Fruit fly (Drosophila melanogaster) whole organism, embryonic: ENCODE measurements around the gene Uba5.
A peak's percentile ranks its signal among the peaks of the same experiment; 100 is the strongest.

ENCODE experiments used
- Adf1 ChIP-seq: fragments of 200-800 bp; sonication (Bioruptor generic); IDR thresholded peaks from 2 replicates; pipeline ENCODE4 v1.3.6; 2022; ENCODE audit warnings: missing biosample characterization, missing genetic modification characterization
- BEAF-32 ChIP-seq: fragments of 200-800 bp; sonication (Bioruptor generic); optimal IDR thresholded peaks from 3 replicates; lab custom pipeline; 2017; ENCODE audit warnings: missing biosample characterization, missing genetic modification characterization, mild to moderate bottlenecking, moderate library complexity, missing genetic modification reagents
- CG10431 ChIP-seq: fragments of 200-800 bp; sonication (Bioruptor generic); optimal IDR thresholded peaks from 3 replicates; lab custom pipeline; 2018; ENCODE audit warnings: missing biosample characterization, mild to moderate bottlenecking, missing genetic modification characterization
- CG11504 ChIP-seq: fragments of 200-800 bp; sonication (Bioruptor generic); optimal IDR thresholded peaks from 3 replicates; lab custom pipeline; 2019; ENCODE audit warnings: missing biosample characterization, mild to moderate bottlenecking, missing genetic modification characterization, moderate library complexity
- CG12942 ChIP-seq: fragments of 200-800 bp; sonication (Bioruptor generic); optimal IDR thresholded peaks from 3 replicates; lab custom pipeline; 2016; ENCODE audit warnings: missing biosample characterization, missing genetic modification characterization
- CG14860 ChIP-seq: fragments of 200-800 bp; sonication (Bioruptor generic); IDR thresholded peaks from 3 replicates; pipeline ENCODE4 v1.3.6; 2022; ENCODE audit warnings: missing biosample characterization, missing genetic modification characterization; ENCODE audit not compliant: partially characterized antibody
- CG15011 ChIP-seq: fragments of 200-800 bp; sonication (Bioruptor generic); optimal IDR thresholded peaks from 3 replicates; lab custom pipeline; 2018; ENCODE audit warnings: missing biosample characterization, mild to moderate bottlenecking, missing genetic modification characterization
- CG17186 ChIP-seq: fragments of 200-800 bp; sonication (Bioruptor generic); optimal IDR thresholded peaks from 3 replicates; lab custom pipeline; 2017; ENCODE audit warnings: missing biosample characterization, missing genetic modification reagents, missing genetic modification characterization
- CG17912 ChIP-seq: fragments of 200-800 bp; sonication (Bioruptor generic); optimal IDR thresholded peaks from 2 replicates; lab custom pipeline; 2018; ENCODE audit warnings: missing biosample characterization, mild to moderate bottlenecking, missing genetic modification characterization
- CG18619 ChIP-seq: fragments of 200-800 bp; sonication (Bioruptor generic); optimal IDR thresholded peaks from 3 replicates; lab custom pipeline; 2017; ENCODE audit warnings: missing biosample characterization, mild to moderate bottlenecking, missing genetic modification characterization
- CG30431 ChIP-seq: fragments of 200-800 bp; sonication (Bioruptor generic); optimal IDR thresholded peaks from 2 replicates; lab custom pipeline; 2017; ENCODE audit warnings: missing biosample characterization, missing genetic modification characterization
- CG32767 ChIP-seq: fragments of 200-800 bp; sonication (Bioruptor generic); IDR thresholded peaks from 2 replicates; pipeline ENCODE4 v1.3.6; 2022; ENCODE audit warnings: missing biosample characterization, missing genetic modification characterization
- CG32772 ChIP-seq: fragments of 200-800 bp; sonication (Bioruptor generic); IDR thresholded peaks from 2 replicates; pipeline ENCODE4 v1.3.6; 2022; ENCODE audit warnings: missing biosample characterization, missing genetic modification characterization
- CG33213 ChIP-seq: fragments of 200-800 bp; sonication (Bioruptor generic); optimal IDR thresholded peaks from 3 replicates; lab custom pipeline; 2016; ENCODE audit warnings: missing biosample characterization, missing genetic modification characterization
- CG33557 ChIP-seq: fragments of 200-800 bp; sonication (Bioruptor generic); optimal IDR thresholded peaks from 2 replicates; lab custom pipeline; 2019; ENCODE audit warnings: missing biosample characterization, mild to moderate bottlenecking, missing genetic modification characterization, moderate library complexity
- CG4424 ChIP-seq: fragments of 200-800 bp; sonication (Bioruptor generic); optimal IDR thresholded peaks from 3 replicates; lab custom pipeline; 2016; ENCODE audit warnings: missing biosample characterization, missing genetic modification characterization
- CG4820 ChIP-seq: fragments of 200-800 bp; sonication (Bioruptor generic); optimal IDR thresholded peaks from 3 replicates; lab custom pipeline; 2016; ENCODE audit warnings: missing biosample characterization, missing genetic modification characterization
- CG6854 ChIP-seq: fragments of 200-800 bp; sonication (Bioruptor generic); optimal IDR thresholded peaks from 3 replicates; lab custom pipeline; 2017; ENCODE audit warnings: missing biosample characterization, mild to moderate bottlenecking, missing genetic modification characterization
- CG8478 ChIP-seq: fragments of >200 bp; optimal IDR thresholded peaks from 2 replicates; lab custom pipeline; 2018
- CG8924 ChIP-seq: fragments of 200-800 bp; optimal IDR thresholded peaks from 3 replicates; lab custom pipeline; 2019; ENCODE audit warnings: missing biosample characterization, mild to moderate bottlenecking, missing genetic modification characterization, moderate library complexity
- CTCF ChIP-seq: fragments of 200-800 bp; sonication (Bioruptor generic); optimal IDR thresholded peaks from 2 replicates; lab custom pipeline; 2017; ENCODE audit warnings: missing biosample characterization, mild to moderate bottlenecking, missing genetic modification characterization, moderate library complexity
- CkIIα-i1 ChIP-seq: fragments of 200-800 bp; sonication (Bioruptor generic); IDR thresholded peaks from 2 replicates; pipeline ENCODE4 v1.3.6; 2022; ENCODE audit warnings: missing biosample characterization, missing genetic modification characterization
- Dad ChIP-seq: fragments of 200-800 bp; sonication (Bioruptor generic); optimal IDR thresholded peaks from 3 replicates; lab custom pipeline; 2016; ENCODE audit warnings: missing biosample characterization, missing genetic modification characterization
- Dll ChIP-seq: fragments of 200-800 bp; sonication (Bioruptor generic); IDR thresholded peaks from 4 replicates; pipeline ENCODE4 v1.3.6; 2022; ENCODE audit warnings: missing biosample characterization, missing genetic modification characterization; ENCODE audit not compliant: partially characterized antibody
- Eip74EF ChIP-seq, 2 experiments: fragments of 200-800 bp in 1 of 2; fragments of >200 bp in 1 of 2; sonication (Bioruptor generic) in 1 of 2; optimal IDR thresholded peaks; 2 replicates each; lab custom pipeline; 2017 to 2019; ENCODE audit warnings: missing biosample characterization in 2 of 2, missing genetic modification characterization in 2 of 2, mild to moderate bottlenecking in 1 of 2, moderate library complexity in 1 of 2
- Fer1 ChIP-seq: fragments of 200-800 bp; sonication (Bioruptor generic); optimal IDR thresholded peaks from 2 replicates; lab custom pipeline; 2017; ENCODE audit warnings: missing biosample characterization, mild to moderate bottlenecking, missing genetic modification characterization
- Fer2 ChIP-seq: fragments of 200-800 bp; sonication (Bioruptor generic); optimal IDR thresholded peaks from 2 replicates; lab custom pipeline; 2018; ENCODE audit warnings: missing biosample characterization, mild to moderate bottlenecking, missing genetic modification characterization, moderate library complexity
- HHEX ChIP-seq: fragments of 200-800 bp; sonication (Bioruptor generic); optimal IDR thresholded peaks from 3 replicates; lab custom pipeline; 2017; ENCODE audit warnings: missing biosample characterization, mild to moderate bottlenecking, missing genetic modification characterization, missing genetic modification reagents
- Hsf ChIP-seq: fragments of 200-800 bp; sonication (Bioruptor generic); optimal IDR thresholded peaks from 3 replicates; lab custom pipeline; 2016; ENCODE audit warnings: missing biosample characterization, missing genetic modification characterization
- Med ChIP-seq: fragments of 200-800 bp; sonication (Bioruptor generic); peaks from one replicate; lab custom pipeline; 2016; ENCODE audit warnings: missing biosample characterization, missing genetic modification characterization, mild to moderate bottlenecking, inconsistent platforms, moderate library complexity
- Opbp ChIP-seq: fragments of 200-800 bp; sonication (Bioruptor generic); IDR thresholded peaks from 3 replicates; pipeline ENCODE4 v1.3.6; 2022; ENCODE audit warnings: missing biosample characterization, missing genetic modification characterization; ENCODE audit not compliant: partially characterized antibody
- Taf1 ChIP-seq: fragments of 200-800 bp; sonication (Bioruptor generic); IDR thresholded peaks from 2 replicates; pipeline ENCODE4 v1.3.6; 2022; ENCODE audit warnings: missing biosample characterization, missing genetic modification characterization
- ac ChIP-seq: fragments of 200-800 bp; sonication (Bioruptor generic); optimal IDR thresholded peaks from 3 replicates; lab custom pipeline; 2017; ENCODE audit warnings: missing biosample characterization, mild to moderate bottlenecking, missing genetic modification characterization
- cas ChIP-seq: fragments of 200-800 bp; sonication (Bioruptor generic); IDR thresholded peaks from 2 replicates; pipeline ENCODE4 v1.3.6; 2022; ENCODE audit warnings: missing biosample characterization, missing genetic modification characterization
- fd102C ChIP-seq: fragments of 200-800 bp; sonication (Bioruptor generic); optimal IDR thresholded peaks from 2 replicates; lab custom pipeline; 2018; ENCODE audit warnings: missing biosample characterization, mild to moderate bottlenecking, missing genetic modification characterization, moderate library complexity
- h ChIP-seq: fragments of >200 bp; optimal IDR thresholded peaks from 2 replicates; lab custom pipeline; 2017
- jigr1 ChIP-seq: fragments of 200-800 bp; sonication (Bioruptor generic); IDR thresholded peaks from 3 replicates; pipeline ENCODE4 v1.3.6; 2022; ENCODE audit warnings: missing biosample characterization, missing genetic modification characterization
- lbe ChIP-seq: fragments of 200-800 bp; sonication (Bioruptor generic); optimal IDR thresholded peaks from 2 replicates; lab custom pipeline; 2016; ENCODE audit warnings: missing biosample characterization, mild to moderate bottlenecking, missing genetic modification characterization
- lov ChIP-seq, 2 experiments: fragments of 200-800 bp in 1 of 2; fragments of >200 bp in 1 of 2; sonication (Bioruptor generic) in 1 of 2; IDR thresholded peaks in 1 of 2; optimal IDR thresholded peaks in 1 of 2; 2 replicates in 1 of 2; 3 replicates in 1 of 2; pipeline versions ENCODE4 v1.3.6 to Lab custom; 2017 to 2022; ENCODE audit warnings: missing biosample characterization in 1 of 2, missing genetic modification characterization in 1 of 2
- mirr ChIP-seq: fragments of 200-800 bp; sonication (Bioruptor generic); optimal IDR thresholded peaks from 3 replicates; lab custom pipeline; 2018; ENCODE audit warnings: missing biosample characterization, mild to moderate bottlenecking, missing genetic modification characterization
- odd ChIP-seq: fragments of 200-800 bp; sonication (Bioruptor generic); optimal IDR thresholded peaks from 2 replicates; lab custom pipeline; 2017; ENCODE audit warnings: missing biosample characterization, mild to moderate bottlenecking, missing genetic modification characterization
- pfk ChIP-seq: fragments of 200-800 bp; sonication (Bioruptor generic); optimal IDR thresholded peaks from 2 replicates; lab custom pipeline; 2018; ENCODE audit warnings: missing biosample characterization, mild to moderate bottlenecking, missing genetic modification characterization, moderate library complexity
- phol ChIP-seq: fragments of 200-800 bp; sonication (Bioruptor generic); optimal IDR thresholded peaks from 3 replicates; lab custom pipeline; 2018; ENCODE audit warnings: missing biosample characterization, mild to moderate bottlenecking, missing genetic modification characterization, moderate library complexity
- prd ChIP-seq, 3 experiments: fragments of >200 bp in 2 of 3; fragments of 200-800 bp in 1 of 3; sonication (Bioruptor generic) in 1 of 3; optimal IDR thresholded peaks in 2 of 3; IDR thresholded peaks in 1 of 3; 2 replicates in 2 of 3; 3 replicates in 1 of 3; pipeline versions ENCODE4 v1.3.6 to Lab custom; 2017 to 2022; ENCODE audit warnings: missing biosample characterization in 1 of 3, missing genetic modification characterization in 1 of 3
- sna ChIP-seq: fragments of 200-800 bp; sonication (Bioruptor generic); IDR thresholded peaks from 2 replicates; pipeline ENCODE4 v1.3.6; 2022; ENCODE audit warnings: missing biosample characterization, missing genetic modification characterization; ENCODE audit not compliant: partially characterized antibody
- tio ChIP-seq: fragments of 200-800 bp; sonication (Bioruptor generic); optimal IDR thresholded peaks from 2 replicates; lab custom pipeline; 2017; ENCODE audit warnings: missing biosample characterization, missing genetic modification characterization, inconsistent platforms
- vvl ChIP-seq: fragments of 200-800 bp; sonication (Bioruptor generic); IDR thresholded peaks from 2 replicates; pipeline ENCODE4 v1.3.6; 2022; ENCODE audit warnings: missing biosample characterization, missing genetic modification characterization
- z ChIP-seq: fragments of 200-800 bp; sonication (Bioruptor generic); IDR thresholded peaks from 3 replicates; pipeline ENCODE4 v1.3.6; 2022; ENCODE audit warnings: missing biosample characterization, missing genetic modification characterization

Gene Uba5

DNA sequence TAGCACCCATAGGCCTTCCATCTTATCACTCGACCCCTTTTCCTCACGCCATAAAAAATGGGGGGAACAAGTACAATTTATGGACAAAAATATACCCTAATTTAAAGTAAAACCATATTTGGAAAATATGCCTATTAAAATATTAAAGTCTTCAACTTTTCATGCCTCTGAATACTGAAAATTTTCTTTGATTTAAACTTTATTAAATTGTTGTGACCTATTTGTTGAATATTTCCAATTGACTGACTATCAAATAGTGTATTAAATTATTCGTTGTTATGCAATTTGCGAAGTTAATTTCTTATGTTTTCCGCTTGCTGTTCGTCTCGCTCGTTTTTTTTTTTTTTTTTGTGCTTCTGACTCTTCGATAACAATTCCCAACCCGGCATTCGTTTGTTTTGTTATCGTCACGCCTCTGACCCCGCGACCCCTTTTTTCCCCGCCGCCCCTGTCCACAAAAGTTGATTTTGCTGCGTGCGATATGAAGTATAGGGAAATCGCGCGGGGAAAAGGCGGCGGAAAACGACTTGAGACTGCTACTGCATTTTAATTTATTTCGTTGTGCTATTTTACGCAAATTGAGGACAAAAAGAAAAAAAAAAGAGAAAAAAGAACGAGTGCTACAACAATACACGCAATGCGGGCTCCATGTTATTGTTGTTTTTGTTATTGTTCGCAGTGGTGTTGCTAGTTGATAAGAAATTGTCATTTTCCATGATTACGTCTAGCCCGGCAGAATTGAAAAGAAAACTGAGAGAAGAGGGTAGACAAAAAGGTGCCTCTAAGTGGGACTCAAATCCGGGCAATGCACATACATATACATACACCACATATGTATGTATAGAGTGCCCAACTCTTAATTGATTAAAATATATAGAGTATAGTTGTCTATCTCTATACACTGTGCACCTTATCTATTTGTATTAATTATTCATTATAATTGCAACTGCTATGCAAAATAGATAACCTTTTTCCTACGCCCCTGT, 38.5 kb downstream of the Uba5 start (continued):
- TF ChIP-seq CkIIα-i1 (GFP tag; lab: Robert Waterston, UW) (no peak), CG10431 (GFP tag; lab: Kevin White, UChicago) (no peak), Dll (no peak), jigr1 (no peak), Fer1 (peak; percentile 57), CG4820 (GFP tag; lab: Kevin White, UChicago) (peak; percentile 56), sna (GFP tag; lab: Robert Waterston, UW) (no peak), CG32767 (GFP tag; lab: Robert Waterston, UW) (peak; percentile 66), BEAF-32 (GFP tag; lab: Kevin White, UChicago) (no peak), Hsf (GFP tag; lab: Kevin White, UChicago) (peak; percentile 58), CG30431 (no peak), CG4424 (GFP tag; lab: Kevin White, UChicago) (peak; percentile 43), CTCF (GFP tag; lab: Kevin White, UChicago) (no peak), lbe (GFP tag; lab: Kevin White, UChicago) (no peak), lov (optimal IDR thresholded peaks at IDR 0.05; lab: Kevin White, UChicago) (no peak), lov (GFP tag; IDR thresholded peaks at IDR 0.05; lab: Robert Waterston, UW) (no peak), CG17186 (no peak), z (GFP tag; lab: Robert Waterston, UW) (no peak), Taf1 (GFP tag; lab: Robert Waterston, UW) (no peak), prd (optimal IDR thresholded peaks at IDR 0.05; lab: Kevin White, UChicago) (no peak), prd (GFP tag; IDR thresholded peaks at IDR 0.05; lab: Robert Waterston, UW) (peak; percentile 49; the same call in 1 of the 3 replicates), Opbp (GFP tag; lab: Robert Waterston, UW) (no peak), tio (peak; percentile 24), Adf1 (GFP tag; lab: Robert Waterston, UW) (peak; percentile 21; the same call in 1 of the 2 replicates), cas (no peak), pfk (GFP tag; lab: Kevin White, UChicago) (no peak), CG11504 (peak; percentile 83), Med (GFP tag; lab: Kevin White, UChicago) (peak; percentile 30), CG15011 (GFP tag; lab: Kevin White, UChicago) (no peak), CG33213 (no peak), CG6854 (GFP tag; lab: Kevin White, UChicago) (no peak), CG32772 (peak; percentile 55), h (lab: Kevin White, UChicago) (no peak), HHEX (GFP tag; lab: Kevin White, UChicago) (peak; percentile 54), mirr (no peak), CG8478 (lab: Kevin White, UChicago) (no peak), CG33557 (GFP tag; lab: Kevin White, UChicago) (no peak), vvl (GFP tag; lab: Robert Waterston, UW) (peak; percentile 70), CG12942 (GFP tag; lab: Kevin White, UChicago) (no peak), fd102C (no peak), Fer2 (tag; lab: Kevin White, UChicago) (no peak), Dad (no peak), CG14860 (no peak), CG18619 (peak; percentile 54), Eip74EF (GFP tag; optimal IDR thresholded peaks at IDR 0.05; lab: Kevin White, UChicago) (peak in 1 of 2 experiments; percentile 69), phol (peak; percentile 74), odd (GFP tag; lab: Kevin White, UChicago) (peak; percentile 47), CG17912 (GFP tag; lab: Kevin White, UChicago) (no peak), CG8924 (tag; lab: Kevin White, UChicago) (peak; percentile 76), ac (GFP tag; lab: Kevin White, UChicago) (no peak)
